Fruit fly (Drosophila melanogaster): ENCODE results near the gene mTerf5.
A peak's percentile ranks its signal among the peaks of the same experiment; 100 is the strongest.

Gene mTerf5

DNA sequence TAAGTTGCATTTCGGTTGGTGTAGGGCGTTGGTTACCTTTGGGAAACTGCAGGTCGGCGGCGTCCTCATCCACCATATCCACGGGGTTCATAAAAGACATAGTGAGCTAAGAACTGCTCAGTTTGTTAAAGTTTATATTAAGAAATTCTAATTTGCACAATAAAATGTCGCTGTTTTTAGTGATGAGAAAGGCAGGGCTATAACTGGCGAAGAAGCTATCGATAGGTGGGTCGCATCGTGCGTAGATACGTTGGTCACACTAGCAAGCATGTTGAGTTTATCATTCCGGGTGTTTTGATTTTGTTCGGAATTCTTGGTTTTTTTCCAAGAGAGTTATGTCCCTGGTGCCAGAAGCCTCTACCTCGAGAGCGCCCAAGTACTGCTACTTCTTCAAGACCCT, 31.8 kb upstream of the mTerf5 start, which contains the start of the genes Ada2a, Polr2D, Tgs1 and moi (continued):
- TF ChIP-seq Scr (GFP tag; IDR thresholded peaks at IDR 0.05; ENCODE audit: partially characterized antibody) (peak; percentile 79), CG5180 (GFP tag; optimal IDR thresholded peaks at IDR 0.05) (no peak), al (GFP tag; IDR thresholded peaks at IDR 0.05) (no peak), Hr51 (GFP tag; optimal IDR thresholded peaks at IDR 0.05) (no peak), CG15696 (tag; optimal IDR thresholded peaks at IDR 0.05) (no peak), her (GFP tag; optimal IDR thresholded peaks at IDR 0.05) (peak; percentile 2), CG5953 (GFP tag; IDR thresholded peaks at IDR 0.05) (no peak), phol (tag; optimal IDR thresholded peaks at IDR 0.05) (peak; percentile 56), CG43689 (GFP tag; IDR thresholded peaks at IDR 0.05) (no peak), Xrp1 (GFP tag; IDR thresholded peaks at IDR 0.05) (no peak), CG18599 (GFP tag; optimal IDR thresholded peaks at IDR 0.05) (no peak), btn (GFP tag; optimal IDR thresholded peaks at IDR 0.05) (no peak), Dip2 (GFP tag; IDR thresholded peaks at IDR 0.05) (no peak), ATbp (GFP tag; optimal IDR thresholded peaks at IDR 0.05) (no peak), Mad (GFP tag; optimal IDR thresholded peaks at IDR 0.05) (no peak), CG6272 (GFP tag; IDR thresholded peaks at IDR 0.05) (no peak), Vsx1 (GFP tag; optimal IDR thresholded peaks at IDR 0.05) (no peak), Ptx1 (GFP tag; IDR thresholded peaks at IDR 0.05) (no peak), CG1529 (GFP tag; optimal IDR thresholded peaks at IDR 0.05) (no peak), tx (GFP tag; optimal IDR thresholded peaks at IDR 0.05) (no peak), CG8281 (tag; optimal IDR thresholded peaks at IDR 0.05) (no peak)

DNA sequence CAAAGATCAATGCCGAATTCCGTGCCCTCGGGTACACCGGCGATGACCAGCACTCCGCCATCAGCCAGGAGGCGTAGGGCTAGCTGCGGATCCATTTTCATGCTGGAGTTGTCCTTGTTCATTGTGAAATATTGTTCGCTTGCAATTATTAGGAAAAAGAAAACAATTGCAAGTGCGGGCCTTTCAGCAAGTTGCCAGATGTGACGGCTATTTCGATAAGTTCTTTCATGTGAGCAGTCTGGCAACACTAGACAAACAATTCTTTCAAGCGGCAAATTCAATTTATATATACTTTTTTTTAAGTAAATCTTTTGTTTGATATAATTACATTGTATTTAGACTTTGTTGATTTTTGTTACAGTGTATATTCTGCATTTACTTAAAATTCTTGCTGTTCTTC, 29.1 kb upstream of the mTerf5 start, which contains the start of gene CG12320:
TSS of gene CG12320 (minus strand) at position 157 of the 400 bp plus-strand sequence.
- TF ChIP-seq CG17612 (GFP tag; IDR thresholded peaks at IDR 0.05) = no peak
- no peak for TF ChIP-seq fd96Cb (tag; optimal IDR thresholded peaks at IDR 0.05)
- 0 out of 2 replicates have a peak, but pooled peaks have one; percentile 8 for TF ChIP-seq CG17328 (GFP tag; IDR thresholded peaks at IDR 0.05)
- peak; percentile 2 for TF ChIP-seq HmgZ (tag; optimal IDR thresholded peaks at IDR 0.05)
- no peak for TF ChIP-seq CG5953 (GFP tag; IDR thresholded peaks at IDR 0.05)
- peak; percentile 11 for TF ChIP-seq gfzf (GFP tag; optimal IDR thresholded peaks at IDR 0.05)
- TF ChIP-seq CG11093 (GFP tag; IDR thresholded peaks at IDR 0.05) = no peak
- no peak for TF ChIP-seq abd-A (tag; optimal IDR thresholded peaks at IDR 0.05)
- no peak for TF ChIP-seq crp (GFP tag; optimal IDR thresholded peaks at IDR 0.05)
- TF ChIP-seq otp (GFP tag; IDR thresholded peaks at IDR 0.05) = no peak
- TF ChIP-seq HmgD (GFP tag; optimal IDR thresholded peaks at IDR 0.05) = no peak
- no peak for TF ChIP-seq CoRest (tag; optimal IDR thresholded peaks at IDR 0.05)
- TF ChIP-seq CHES-1-like (GFP tag; optimal IDR thresholded peaks at IDR 0.05) = no peak
- no peak for TF ChIP-seq Camta (GFP tag; optimal IDR thresholded peaks at IDR 0.05)
- no peak for TF ChIP-seq dpn (GFP tag; optimal IDR thresholded peaks at IDR 0.05)
- peak; percentile 53; the same call in 1 of the 2 replicates for TF ChIP-seq CG3847 (GFP tag; IDR thresholded peaks at IDR 0.05)
- TF ChIP-seq bowl (GFP tag; IDR thresholded peaks at IDR 0.05) = no peak
- TF ChIP-seq ap (GFP tag; IDR thresholded peaks at IDR 0.05) = no peak
- peak; percentile 41 for TF ChIP-seq Sry-δ (GFP tag; optimal IDR thresholded peaks at IDR 0.05)
- no peak for TF ChIP-seq en (GFP tag; optimal IDR thresholded peaks at IDR 0.05)
- TF ChIP-seq schlank (tag; optimal IDR thresholded peaks at IDR 0.05) = no peak
- TF ChIP-seq B-H2 (GFP tag; optimal IDR thresholded peaks at IDR 0.05) = no peak
- TF ChIP-seq CG12659 (GFP tag; optimal IDR thresholded peaks at IDR 0.05) = peak; percentile 5
- peak; percentile 32 for TF ChIP-seq Med (GFP tag)
- TF ChIP-seq CG15514 (GFP tag; optimal IDR thresholded peaks at IDR 0.05) = peak; percentile 70
- no peak for TF ChIP-seq CG1233 (GFP tag; optimal IDR thresholded peaks at IDR 0.05)
- TF ChIP-seq CG16813 (GFP tag; IDR thresholded peaks at IDR 0.05; ENCODE audit: partially characterized antibody) = 0 out of 3 replicates have a peak, but pooled peaks have one; percentile 17
- peak; percentile 0 for TF ChIP-seq CG9797 (GFP tag; optimal IDR thresholded peaks at IDR 0.05)
- TF ChIP-seq Stat92E (GFP tag; optimal IDR thresholded peaks at IDR 0.05) = no peak
- no peak for TF ChIP-seq tin (GFP tag; optimal IDR thresholded peaks at IDR 0.05)
- peak; percentile 94 for TF ChIP-seq E2f2 (GFP tag; IDR thresholded peaks at IDR 0.05)
